Fruit fly (Drosophila melanogaster) Kc167 (cell line): ENCODE results near the gene CG34049.

Experiments
- Myc ChIP-seq: fragments of >200 bp; optimal IDR thresholded peaks from 2 replicates; lab custom pipeline; 2017; ENCODE audit warnings: missing external identifiers
- Sin3A ChIP-seq: fragments of >200 bp; optimal IDR thresholded peaks from 2 replicates; lab custom pipeline; 2018; ENCODE audit warnings: missing external identifiers
- h ChIP-seq: fragments of >200 bp; optimal IDR thresholded peaks from 3 replicates; lab custom pipeline; 2018; ENCODE audit warnings: missing external identifiers
- insv ChIP-seq: fragments of >200 bp; optimal IDR thresholded peaks from 3 replicates; lab custom pipeline; 2018; ENCODE audit warnings: missing external identifiers
- psq ChIP-seq: fragments of >200 bp; optimal IDR thresholded peaks from 2 replicates; lab custom pipeline; 2017; ENCODE audit warnings: missing external identifiers
- ttk ChIP-seq: sonication (Bioruptor generic); optimal IDR thresholded peaks from 2 replicates; lab custom pipeline; 2017; ENCODE audit warnings: missing external identifiers

DNA sequence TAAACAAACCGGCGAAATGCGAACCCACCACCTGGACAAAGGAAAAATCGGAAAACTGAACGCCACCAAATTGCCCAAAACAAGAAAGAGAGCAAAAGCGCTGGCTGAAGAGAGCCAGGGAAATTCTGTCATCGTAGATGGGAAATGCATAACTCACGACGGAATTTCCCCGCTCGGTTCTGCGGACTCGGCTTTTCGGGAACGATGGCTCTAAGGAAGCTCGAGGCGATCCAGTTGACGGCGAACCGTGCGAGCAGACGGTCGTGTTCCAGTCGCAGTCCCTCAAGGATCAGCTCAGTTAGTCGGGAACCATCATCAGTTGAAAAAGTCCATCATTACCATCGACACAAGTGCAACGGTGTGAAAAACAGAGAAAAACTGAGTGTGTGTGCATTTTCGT lies 46.3 kb upstream of the CG34049 start, which contains the start of gene eys:
- TF ChIP-seq psq (no peak), insv (lab: Kevin White, UChicago) (no peak), Sin3A (no peak), ttk (lab: Kevin White, UChicago) (no peak), h (no peak), Myc (lab: Kevin White, UChicago) (no peak)
